Fruit fly (Drosophila melanogaster): ENCODE measurements around the gene CG1636.

The CG1636 gene

DNA sequence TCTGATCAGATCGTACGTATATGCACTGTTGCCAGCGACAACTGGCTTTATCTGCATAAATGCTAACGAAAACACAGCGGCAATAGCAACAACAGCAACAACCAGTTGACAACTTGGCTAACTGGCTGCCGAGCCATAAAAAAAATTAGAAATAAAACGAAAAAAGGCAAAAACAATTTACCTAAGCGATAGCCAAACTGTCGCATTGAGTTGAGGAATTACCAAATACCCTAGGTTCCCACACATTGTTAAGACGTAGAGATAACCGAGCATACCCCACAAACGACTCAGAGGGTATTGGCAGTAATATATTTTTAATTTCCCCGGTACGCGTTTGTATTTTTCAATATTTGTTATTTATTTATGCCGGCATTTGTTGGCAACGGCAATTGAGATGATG, 40.0 kb upstream of the CG1636 start (continued):
- TF ChIP-seq salm (tag; optimal IDR thresholded peaks at IDR 0.05) (no peak), NfI (GFP tag; optimal IDR thresholded peaks at IDR 0.05) (peak; percentile 14), dpn (GFP tag; optimal IDR thresholded peaks at IDR 0.05) (peak; percentile 1 to 6), CG15514 (GFP tag; optimal IDR thresholded peaks at IDR 0.05) (peak; percentile 40), Hand (GFP tag; optimal IDR thresholded peaks at IDR 0.05) (peak; percentile 28), Dek (tag; optimal IDR thresholded peaks at IDR 0.05) (peak; percentile 9), CG11695 (GFP tag; IDR thresholded peaks at IDR 0.05) (0 out of 3 replicates have a peak, but pooled peaks have one; percentile 24), CG18619 (GFP tag; optimal IDR thresholded peaks at IDR 0.05) (peak; percentile 15), chn (GFP tag; optimal IDR thresholded peaks at IDR 0.05) (no peak), Med (GFP tag) (peak; percentile 89), Lim3 (GFP tag; IDR thresholded peaks at IDR 0.05) (no peak), CG7839 (tag; optimal IDR thresholded peaks at IDR 0.05) (peak; percentile 27), sim (GFP tag; IDR thresholded peaks at IDR 0.05) (no peak), CG9727 (GFP tag; optimal IDR thresholded peaks at IDR 0.05) (peak; percentile 10), HLH3B (GFP tag; IDR thresholded peaks at IDR 0.05) (no peak), CG2199 (GFP tag; IDR thresholded peaks at IDR 0.05) (no peak), yki (optimal IDR thresholded peaks at IDR 0.05) (no peak), ind (GFP tag; optimal IDR thresholded peaks at IDR 0.05) (peak; percentile 11), vvl (GFP tag; IDR thresholded peaks at IDR 0.05) (peak; percentile 42), ttk (GFP tag; IDR thresholded peaks at IDR 0.05) (no peak), corto (GFP tag; optimal IDR thresholded peaks at IDR 0.05) (peak; percentile 2), Rfx (GFP tag; IDR thresholded peaks at IDR 0.05) (peak; percentile 73), CG32532 (GFP tag; IDR thresholded peaks at IDR 0.05) (peak; percentile 58), CG14667 (GFP tag; IDR thresholded peaks at IDR 0.05) (no peak), CG31365 (tag; optimal IDR thresholded peaks at IDR 0.05) (no peak), hkb (optimal IDR thresholded peaks at IDR 0.05) (no peak), hkb (GFP tag; IDR thresholded peaks at IDR 0.05) (0 out of 2 replicates have a peak, but pooled peaks have one; percentile 16), caup (GFP tag; optimal IDR thresholded peaks at IDR 0.05; ENCODE audit: severe bottlenecking) (peak; percentile 26), CG13424 (tag; optimal IDR thresholded peaks at IDR 0.05) (peak; percentile 16), CrebB (tag; optimal IDR thresholded peaks at IDR 0.05) (no peak), CG34376 (GFP tag; optimal IDR thresholded peaks at IDR 0.05) (peak; percentile 6), sens-2 (GFP tag; IDR thresholded peaks at IDR 0.05) (no peak), Dip3 (GFP tag; optimal IDR thresholded peaks at IDR 0.05) (peak; percentile 29), CG32772 (GFP tag; IDR thresholded peaks at IDR 0.05) (peak; percentile 35; the same call in 1 of the 2 replicates), scrt (GFP tag; optimal IDR thresholded peaks at IDR 0.05) (no peak), bab2 (GFP tag; optimal IDR thresholded peaks at IDR 0.05) (peak; percentile 21), Abd-B (GFP tag; optimal IDR thresholded peaks at IDR 0.05) (peak; percentile 3), Fer1 (GFP tag; optimal IDR thresholded peaks at IDR 0.05) (peak; percentile 44), HmgZ (tag; optimal IDR thresholded peaks at IDR 0.05) (peak; percentile 40), zfh2 (GFP tag; optimal IDR thresholded peaks at IDR 0.05) (peak; percentile 41), CG3281 (GFP tag; optimal IDR thresholded peaks at IDR 0.05) (peak; percentile 28), Mrtf (GFP tag; IDR thresholded peaks at IDR 0.05) (no peak), p53 (GFP tag; optimal IDR thresholded peaks at IDR 0.05) (no peak), MBD-R2 (GFP tag; IDR thresholded peaks at IDR 0.05) (peak; percentile 21; the same call in 1 of the 2 replicates), Hmr (GFP tag; optimal IDR thresholded peaks at IDR 0.05) (peak; percentile 53), Asciz (GFP tag; optimal IDR thresholded peaks at IDR 0.05) (no peak), Side (GFP tag; optimal IDR thresholded peaks at IDR 0.05) (peak; percentile 10), Ets97D (GFP tag; optimal IDR thresholded peaks at IDR 0.05) (peak; percentile 2), CG12769 (tag; optimal IDR thresholded peaks at IDR 0.05) (peak; percentile 37), mam (GFP tag; optimal IDR thresholded peaks at IDR 0.05) (peak; percentile 66), CG7271 (tag; optimal IDR thresholded peaks at IDR 0.05) (no peak), sob (GFP tag; IDR thresholded peaks at IDR 0.05) (peak; percentile 52; the same call in 1 of the 2 replicates)
